Worm (Caenorhabditis elegans) whole organism, midembryonic: ENCODE results near the gene nape-2.

Experiments
- T22C8.4 ChIP-seq: fragments of 200-800 bp; sonication (Bioruptor generic); IDR thresholded peaks from 2 replicates; pipeline ENCODE4 v1.3.6; 2022; ENCODE audit warnings: missing genetic modification characterization, missing compliant biosample characterization
- cog-1 ChIP-seq: sonication (generic microtip); optimal IDR thresholded peaks from 2 replicates; lab custom pipeline; 2016; ENCODE audit warnings: missing genetic modification characterization, missing compliant biosample characterization
- flt-1 ChIP-seq: fragments of 200-800 bp; sonication (Bioruptor generic); IDR thresholded peaks from 2 replicates; pipeline ENCODE4 v1.3.6; 2022; ENCODE audit warnings: missing genetic modification characterization, missing compliant biosample characterization
- klf-2 ChIP-seq: fragments of 200-800 bp; sonication (Bioruptor generic); conservative IDR thresholded peaks from 2 replicates; pipeline ENCODE4 v1.3.6; 2022; ENCODE audit warnings: missing genetic modification reagents, missing genetic modification characterization, missing compliant biosample characterization
- med-1 ChIP-seq: sonication (generic microtip); optimal IDR thresholded peaks from 2 replicates; lab custom pipeline; 2017; ENCODE audit warnings: missing genetic modification characterization, mild to moderate bottlenecking, missing compliant biosample characterization, antibody characterized with exemption, missing genetic modification reagents; ENCODE audit not compliant: insufficient read depth
- ref-1 ChIP-seq: fragments of 200-800 bp; sonication (Bioruptor generic); conservative IDR thresholded peaks from 2 replicates; pipeline ENCODE4 v1.3.6; 2022; ENCODE audit warnings: missing genetic modification reagents, missing genetic modification characterization, missing compliant biosample characterization
- tab-1 ChIP-seq: fragments of 200-800 bp; sonication (Bioruptor generic); IDR thresholded peaks from 2 replicates; pipeline ENCODE4 v1.3.6; 2022; ENCODE audit warnings: missing genetic modification characterization, missing compliant biosample characterization
- ztf-23 ChIP-seq: fragments of 200-800 bp; sonication (Bioruptor generic); IDR thresholded peaks from 2 replicates; pipeline ENCODE4 v1.3.6; 2022; ENCODE audit warnings: missing genetic modification reagents, missing genetic modification characterization, missing compliant biosample characterization
- ztf-29 ChIP-seq: fragments of 200-800 bp; sonication (Bioruptor generic); IDR thresholded peaks from 2 replicates; pipeline ENCODE4 v1.3.6; 2022; ENCODE audit warnings: missing genetic modification reagents, missing genetic modification characterization, missing compliant biosample characterization

Gene nape-2

DNA sequence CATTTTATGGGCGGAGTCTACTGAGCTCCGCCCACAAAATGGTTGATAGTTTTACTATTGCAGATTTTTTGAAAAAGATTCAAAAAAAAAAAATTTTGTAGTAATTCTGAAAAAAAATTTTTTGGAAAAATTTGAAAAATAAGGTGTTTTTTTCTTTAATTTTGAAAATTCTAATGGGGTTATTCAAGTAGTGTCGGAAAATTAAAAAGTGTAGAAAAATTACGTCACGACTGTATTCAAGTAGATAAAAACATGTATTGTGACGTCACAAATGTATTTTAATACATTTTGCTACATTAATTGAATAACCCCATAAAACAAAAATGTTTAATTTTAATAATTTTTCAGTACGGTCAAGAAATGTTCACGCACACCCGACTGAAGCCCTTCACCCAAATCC lies 5.4 kb downstream of the nape-2 start:
- no peak for TF ChIP-seq cog-1 (tag; lab: Kevin White, UChicago)
- no peak for TF ChIP-seq ref-1
- no peak for TF ChIP-seq tab-1 (GFP tag; lab: Robert Waterston, UW)
- TF ChIP-seq flt-1 (GFP tag; lab: Robert Waterston, UW), result no peak
- no peak for TF ChIP-seq klf-2 (GFP tag; lab: Robert Waterston, UW)
- TF ChIP-seq med-1 (GFP tag; lab: Kevin White, UChicago), result no peak
- no peak for TF ChIP-seq ztf-29 (GFP tag; lab: Robert Waterston, UW)
- no peak for TF ChIP-seq T22C8.4
- TF ChIP-seq ztf-23 (GFP tag; lab: Robert Waterston, UW), result no peak

DNA sequence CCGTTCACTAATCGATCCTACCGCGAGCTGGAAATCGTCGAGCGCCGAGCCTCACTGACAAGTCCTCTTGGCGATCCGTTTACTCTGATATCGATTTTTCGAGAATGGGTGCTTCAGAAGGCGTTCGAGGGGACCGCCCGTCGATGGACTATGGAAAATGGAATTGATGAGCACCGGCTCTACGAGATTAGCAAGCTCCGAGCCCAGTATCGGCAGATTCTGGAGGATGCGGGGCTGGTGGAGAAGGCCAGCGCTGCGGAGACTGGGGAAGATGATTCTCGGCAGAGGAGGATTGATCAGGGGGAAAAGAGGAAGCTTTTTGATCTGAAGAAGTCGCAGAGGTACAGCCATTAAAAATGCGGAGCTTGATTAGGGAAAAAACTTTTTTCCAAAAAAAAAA lies 7.3 kb downstream of the nape-2 start:
- TF ChIP-seq ztf-23 (GFP tag; lab: Robert Waterston, UW), result no peak
- no peak for TF ChIP-seq ref-1
- no peak for TF ChIP-seq flt-1 (GFP tag; lab: Robert Waterston, UW)
- no peak for TF ChIP-seq tab-1 (GFP tag; lab: Robert Waterston, UW)
- TF ChIP-seq klf-2 (GFP tag; lab: Robert Waterston, UW), result no peak
- no peak for TF ChIP-seq med-1 (GFP tag; lab: Kevin White, UChicago)
- TF ChIP-seq T22C8.4, result no peak
- TF ChIP-seq cog-1 (tag; lab: Kevin White, UChicago), result no peak

DNA sequence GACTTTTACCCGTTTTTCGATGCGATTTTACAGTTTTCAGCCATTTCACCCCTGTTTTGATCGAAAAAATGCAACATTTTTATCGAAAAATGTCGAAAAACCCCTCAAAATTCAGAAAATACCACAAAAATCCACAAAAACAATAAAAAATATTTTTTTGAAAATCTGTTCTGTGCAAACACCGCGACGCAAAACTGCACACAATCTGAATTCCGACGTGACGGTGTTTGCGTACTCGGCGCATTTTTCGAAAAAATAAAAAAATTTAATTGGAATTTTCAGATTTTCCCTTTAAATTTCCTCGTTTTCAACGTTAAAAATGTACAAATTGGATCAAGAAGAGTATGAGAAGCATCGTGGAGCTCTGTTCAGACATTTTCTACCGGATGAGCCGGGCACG lies 12.9 kb downstream of the nape-2 start, which contains the start of gene smgl-2:
smgl-2 (plus strand) TSS at position 320 of the 400 bp plus-strand sequence.
- TF ChIP-seq ref-1, result no peak
- no peak for TF ChIP-seq flt-1 (GFP tag; lab: Robert Waterston, UW)
- no peak for TF ChIP-seq ztf-23 (GFP tag; lab: Robert Waterston, UW)
- no peak for TF ChIP-seq T22C8.4
- TF ChIP-seq ztf-29 (GFP tag; lab: Robert Waterston, UW), result no peak
- TF ChIP-seq cog-1 (tag; lab: Kevin White, UChicago), result peak; percentile 38
- TF ChIP-seq klf-2 (GFP tag; lab: Robert Waterston, UW), result no peak

DNA sequence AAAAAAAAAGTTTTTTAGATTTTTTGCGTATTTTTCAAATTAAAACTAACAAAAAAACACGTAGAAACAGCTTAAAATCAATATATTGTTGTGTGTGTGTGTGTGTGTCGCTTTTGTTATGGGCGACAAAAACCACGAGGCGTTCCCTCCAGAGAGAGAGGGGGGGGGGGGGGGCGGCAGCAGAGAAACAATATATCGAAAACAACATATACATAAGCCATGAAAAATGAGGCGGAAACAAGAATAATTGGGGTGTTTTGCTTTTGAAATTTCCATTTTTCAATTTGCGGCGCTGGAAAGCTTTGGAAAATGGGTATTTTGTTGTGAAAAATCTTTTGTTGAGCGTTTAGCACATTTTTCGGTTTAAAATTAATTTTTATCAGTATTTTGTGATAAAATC lies 13.4 kb downstream of the nape-2 start, which contains the start of gene Y37E11AM.2:
Y37E11AM.2 (minus strand) TSS at position 101 of the 400 bp plus-strand sequence.
- TF ChIP-seq T22C8.4, result no peak
- TF ChIP-seq tab-1 (GFP tag; lab: Robert Waterston, UW), result no peak
- TF ChIP-seq med-1 (GFP tag; lab: Kevin White, UChicago), result no peak

DNA sequence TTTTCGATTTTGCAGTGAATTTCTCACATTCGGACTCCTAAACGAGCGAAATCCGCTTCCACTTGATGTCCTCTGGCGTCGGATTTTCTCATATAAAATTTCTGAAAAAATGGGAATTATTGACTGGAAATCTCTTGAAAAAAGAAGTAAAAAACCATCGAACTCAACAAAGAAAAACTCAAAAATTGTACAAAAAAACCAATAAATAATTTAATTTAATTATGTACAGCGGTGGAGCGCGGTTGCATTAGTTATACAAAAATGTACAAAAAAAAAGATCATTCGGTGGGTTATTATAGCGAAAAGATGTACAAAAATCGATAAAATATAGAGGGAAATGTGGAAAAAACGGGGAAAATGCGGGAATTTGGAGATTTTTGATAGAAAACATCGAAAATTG lies 16.0 kb downstream of the nape-2 start, which contains the start of gene Y37E11AM.4:
Y37E11AM.4 (minus strand) TSS at position 101 of the 400 bp plus-strand sequence.
- TF ChIP-seq flt-1 (GFP tag; lab: Robert Waterston, UW), result no peak
- TF ChIP-seq ztf-23 (GFP tag; lab: Robert Waterston, UW), result no peak

DNA sequence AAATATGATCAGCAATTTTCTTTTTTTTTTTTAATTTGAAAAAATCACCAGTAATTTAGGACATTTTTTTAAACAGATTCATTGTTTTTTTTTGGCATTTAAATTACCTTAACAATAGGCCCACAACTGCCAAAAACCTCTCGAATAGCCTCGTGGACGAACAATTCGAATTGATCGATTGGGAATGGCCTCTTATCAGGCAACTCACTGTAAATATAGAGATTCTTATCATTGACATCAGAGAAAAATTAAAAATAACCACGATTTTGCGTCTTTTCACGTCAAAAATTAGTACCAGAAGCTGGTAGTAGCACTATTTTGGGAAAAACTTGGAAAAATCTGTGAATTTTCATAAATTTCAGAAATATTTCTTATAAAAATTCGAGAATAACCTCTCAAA lies 16.8 kb downstream of the nape-2 start:
- TF ChIP-seq ref-1, result no peak

DNA sequence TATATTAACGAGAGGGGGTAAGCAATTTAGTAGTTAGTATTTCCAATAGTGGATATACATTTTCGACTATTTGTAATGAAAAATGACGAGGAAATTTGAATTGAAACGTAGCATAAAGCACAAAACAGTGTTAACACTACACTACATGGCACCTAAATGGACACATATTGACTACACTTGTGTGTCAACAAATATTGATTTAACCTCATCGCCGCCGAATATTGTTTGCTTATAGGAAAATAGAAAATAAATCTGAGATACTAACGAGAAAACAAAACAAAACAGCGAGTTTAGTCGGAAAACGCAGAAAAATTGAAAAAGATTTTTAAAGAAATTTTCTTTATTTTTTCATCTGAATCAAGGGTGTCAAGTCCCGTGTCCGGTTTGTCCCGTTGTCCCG lies 18.1 kb downstream of the nape-2 start:
- TF ChIP-seq cog-1 (tag; lab: Kevin White, UChicago), result no peak

DNA sequence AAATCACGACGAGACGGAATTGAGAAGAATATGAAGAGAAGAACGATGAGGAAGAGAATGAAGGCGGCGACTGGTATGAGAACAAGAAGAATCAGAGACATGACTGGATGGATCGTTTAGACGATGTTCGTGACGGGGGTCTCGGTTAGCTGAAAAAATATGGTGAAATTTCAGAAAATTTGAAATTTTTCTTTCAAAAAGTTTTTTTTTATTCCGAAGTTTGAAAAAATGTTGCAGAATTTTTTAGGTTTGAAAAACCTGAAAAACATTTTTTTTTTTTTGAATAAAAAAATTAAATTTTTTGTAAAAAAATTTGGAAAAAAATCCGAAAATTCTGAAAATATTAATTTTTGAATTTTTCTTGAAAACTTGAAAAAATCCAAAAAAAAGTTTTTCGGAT lies 19.7 kb downstream of the nape-2 start, which contains the start of gene Y37E11AM.3:
Y37E11AM.3 (minus strand) TSS at position 101 of the 400 bp plus-strand sequence.
- TF ChIP-seq med-1 (GFP tag; lab: Kevin White, UChicago) (no peak), ztf-29 (GFP tag; lab: Robert Waterston, UW) (no peak), cog-1 (tag; lab: Kevin White, UChicago) (no peak), ref-1 (no peak), klf-2 (GFP tag; lab: Robert Waterston, UW) (no peak), ztf-23 (GFP tag; lab: Robert Waterston, UW) (no peak), tab-1 (GFP tag; lab: Robert Waterston, UW) (no peak), T22C8.4 (no peak), flt-1 (GFP tag; lab: Robert Waterston, UW) (no peak)

DNA sequence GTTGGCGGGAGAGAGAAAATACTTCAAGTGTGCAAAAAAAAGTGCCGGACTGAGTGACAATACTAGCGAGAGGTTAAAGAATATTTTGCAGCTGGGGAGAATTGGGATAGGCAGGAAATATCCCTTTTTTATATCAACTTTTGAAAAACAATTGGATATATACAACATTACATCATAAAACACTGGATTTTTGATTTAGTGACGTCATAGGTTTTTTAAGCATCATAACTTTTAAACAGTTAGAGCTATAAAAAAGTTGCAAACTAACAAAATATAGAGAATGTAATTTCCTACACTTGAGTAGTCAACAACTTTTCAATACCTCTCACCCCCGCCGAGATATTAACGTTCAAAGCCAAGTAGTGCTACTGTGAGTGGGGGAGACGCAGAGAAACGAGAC lies 28.0 kb downstream of the nape-2 start:
- TF ChIP-seq med-1 (GFP tag; lab: Kevin White, UChicago) (no peak), ref-1 (no peak), cog-1 (tag; lab: Kevin White, UChicago) (no peak), ztf-23 (GFP tag; lab: Robert Waterston, UW) (no peak), klf-2 (GFP tag; lab: Robert Waterston, UW) (no peak), flt-1 (GFP tag; lab: Robert Waterston, UW) (no peak), T22C8.4 (no peak), tab-1 (GFP tag; lab: Robert Waterston, UW) (no peak), ztf-29 (GFP tag; lab: Robert Waterston, UW) (no peak)

DNA sequence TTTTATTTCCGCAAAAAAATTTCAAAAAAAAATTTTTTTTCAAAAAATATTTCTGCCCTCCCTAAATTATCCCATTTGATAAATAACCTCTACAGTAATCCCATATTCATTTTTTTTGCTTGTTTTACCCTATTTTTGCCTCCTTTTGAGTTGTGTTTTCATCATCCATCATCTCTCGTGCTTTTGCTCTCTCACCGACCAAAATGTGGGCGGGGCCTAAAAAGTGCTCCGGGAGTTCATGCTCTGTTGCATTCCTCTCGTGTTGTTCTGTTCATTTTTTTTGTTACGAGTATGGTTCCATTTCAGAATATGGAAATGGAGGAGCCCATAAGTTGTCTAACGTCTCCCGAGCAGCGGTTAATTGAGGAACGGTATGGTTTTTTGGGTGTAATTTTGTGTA lies 29.5 kb downstream of the nape-2 start, which contains the start of gene Y37E11AL.1:
Y37E11AL.1 (plus strand) TSS at position 301 of the 400 bp plus-strand sequence.
- TF ChIP-seq ztf-23 (GFP tag; lab: Robert Waterston, UW) (no peak), med-1 (GFP tag; lab: Kevin White, UChicago) (no peak), ref-1 (no peak), klf-2 (GFP tag; lab: Robert Waterston, UW) (no peak), ztf-29 (GFP tag; lab: Robert Waterston, UW) (no peak), tab-1 (GFP tag; lab: Robert Waterston, UW) (no peak), T22C8.4 (no peak), cog-1 (tag; lab: Kevin White, UChicago) (no peak), flt-1 (GFP tag; lab: Robert Waterston, UW) (no peak)

DNA sequence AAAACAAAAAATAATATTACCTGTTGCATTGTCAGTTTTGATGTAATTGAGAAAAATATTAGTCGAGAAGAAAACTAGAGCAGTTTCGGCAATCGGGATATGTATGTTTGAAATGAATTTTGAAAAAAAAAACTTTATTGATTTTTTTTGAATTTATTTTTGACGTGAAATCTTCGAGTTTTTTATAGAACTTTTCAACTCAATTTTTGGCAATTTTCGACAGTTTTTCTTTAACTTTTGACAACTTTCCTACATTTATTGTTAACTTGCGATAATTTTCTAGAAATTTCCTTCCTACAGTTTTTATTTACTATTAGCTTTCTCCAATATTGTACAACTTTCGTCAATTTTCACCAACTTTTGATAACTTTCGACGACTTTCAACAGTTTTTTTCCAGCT lies 36.8 kb downstream of the nape-2 start, which contains the start of gene Y37E11AL.12:
Y37E11AL.12 (minus strand) TSS at position 101 of the 400 bp plus-strand sequence.
- TF ChIP-seq med-1 (GFP tag; lab: Kevin White, UChicago) (no peak), ref-1 (no peak), ztf-23 (GFP tag; lab: Robert Waterston, UW) (no peak), ztf-29 (GFP tag; lab: Robert Waterston, UW) (no peak), tab-1 (GFP tag; lab: Robert Waterston, UW) (no peak), cog-1 (tag; lab: Kevin White, UChicago) (no peak), klf-2 (GFP tag; lab: Robert Waterston, UW) (no peak), T22C8.4 (no peak), flt-1 (GFP tag; lab: Robert Waterston, UW) (no peak)
